Fruit fly (Drosophila melanogaster) whole organism, embryonic: Measurements from ENCODE around the gene CG7484.
A peak's percentile ranks its signal among the peaks of the same experiment; 100 is the strongest.

Experiments
- B-H2 ChIP-seq: fragments of 200-800 bp; sonication (Bioruptor generic); optimal IDR thresholded peaks from 2 replicates; lab custom pipeline; 2018; ENCODE audit warnings: missing biosample characterization, mild to moderate bottlenecking, missing genetic modification characterization
- CG10543 ChIP-seq: fragments of 200-800 bp; sonication (Bioruptor generic); optimal IDR thresholded peaks from 3 replicates; lab custom pipeline; 2017; ENCODE audit warnings: missing biosample characterization, mild to moderate bottlenecking, missing genetic modification characterization, moderate library complexity
- CG10979 ChIP-seq: fragments of 200-800 bp; sonication (Bioruptor generic); optimal IDR thresholded peaks from 2 replicates; lab custom pipeline; 2018; ENCODE audit warnings: missing biosample characterization, mild to moderate bottlenecking, missing genetic modification characterization, moderate library complexity
- CG1233 ChIP-seq: fragments of 200-800 bp; sonication (Bioruptor generic); optimal IDR thresholded peaks from 4 replicates; lab custom pipeline; 2018; ENCODE audit warnings: missing biosample characterization, mild to moderate bottlenecking, missing genetic modification characterization
- CG13624 ChIP-seq: fragments of 200-800 bp; sonication (Bioruptor generic); optimal IDR thresholded peaks from 2 replicates; lab custom pipeline; 2016; ENCODE audit warnings: missing biosample characterization, missing genetic modification characterization
- CG15514 ChIP-seq: fragments of 200-800 bp; sonication (Bioruptor generic); optimal IDR thresholded peaks from 3 replicates; lab custom pipeline; 2017; ENCODE audit warnings: missing biosample characterization, missing genetic modification characterization, mild to moderate bottlenecking, moderate library complexity, missing genetic modification reagents
- CG16779 ChIP-seq: fragments of 200-800 bp; sonication (Bioruptor generic); IDR thresholded peaks from 2 replicates; pipeline ENCODE4 v1.3.6; 2022; ENCODE audit warnings: missing biosample characterization, missing genetic modification characterization
- CG18476 ChIP-seq: fragments of 200-800 bp; sonication (Bioruptor generic); optimal IDR thresholded peaks from 2 replicates; lab custom pipeline; 2016; ENCODE audit warnings: missing biosample characterization, mild to moderate bottlenecking, missing genetic modification characterization
- CG2116 ChIP-seq: fragments of 200-800 bp; sonication (Bioruptor generic); optimal IDR thresholded peaks from 3 replicates; lab custom pipeline; 2018; ENCODE audit warnings: missing biosample characterization, mild to moderate bottlenecking, missing genetic modification characterization
- CG2712 ChIP-seq: fragments of 200-800 bp; optimal IDR thresholded peaks from 3 replicates; lab custom pipeline; 2019; ENCODE audit warnings: missing biosample characterization, mild to moderate bottlenecking, missing genetic modification characterization, moderate library complexity
- CG31224 ChIP-seq: fragments of 200-800 bp; sonication (Bioruptor generic); IDR thresholded peaks from 2 replicates; pipeline ENCODE4 v1.3.6; 2022; ENCODE audit warnings: missing biosample characterization, missing genetic modification characterization
- CG32767 ChIP-seq: fragments of 200-800 bp; sonication (Bioruptor generic); IDR thresholded peaks from 2 replicates; pipeline ENCODE4 v1.3.6; 2022; ENCODE audit warnings: missing biosample characterization, missing genetic modification characterization
- CG3847 ChIP-seq: fragments of 200-800 bp; sonication (Bioruptor generic); IDR thresholded peaks from 2 replicates; pipeline ENCODE4 v1.3.6; 2022; ENCODE audit warnings: missing biosample characterization, missing genetic modification characterization
- CG4360 ChIP-seq: fragments of 200-800 bp; sonication (Bioruptor generic); IDR thresholded peaks from 2 replicates; pipeline ENCODE4 v1.3.6; 2022; ENCODE audit warnings: missing biosample characterization, missing genetic modification characterization
- CG5245 ChIP-seq: fragments of 200-800 bp; sonication (Bioruptor generic); optimal IDR thresholded peaks from 3 replicates; lab custom pipeline; 2016; ENCODE audit warnings: missing biosample characterization, missing genetic modification characterization
- CG6654 ChIP-seq: fragments of 200-800 bp; sonication (Bioruptor generic); optimal IDR thresholded peaks from 2 replicates; lab custom pipeline; 2017; ENCODE audit warnings: missing biosample characterization, mild to moderate bottlenecking, missing genetic modification characterization
- CG7963 ChIP-seq: fragments of 200-800 bp; sonication (Bioruptor generic); IDR thresholded peaks from 3 replicates; pipeline ENCODE4 v1.3.6; 2022; ENCODE audit warnings: missing biosample characterization, missing genetic modification characterization; ENCODE audit not compliant: partially characterized antibody
- CG9797 ChIP-seq: fragments of 200-800 bp; sonication (Bioruptor generic); optimal IDR thresholded peaks from 3 replicates; lab custom pipeline; 2018; ENCODE audit warnings: missing biosample characterization, mild to moderate bottlenecking, missing genetic modification characterization
- CHES-1-like ChIP-seq: fragments of 200-800 bp; sonication (Bioruptor generic); optimal IDR thresholded peaks from 2 replicates; lab custom pipeline; 2016; ENCODE audit warnings: missing biosample characterization, missing genetic modification characterization
- Dek ChIP-seq: fragments of 200-800 bp; sonication (Bioruptor generic); optimal IDR thresholded peaks from 3 replicates; lab custom pipeline; 2019; ENCODE audit warnings: missing biosample characterization, mild to moderate bottlenecking, missing genetic modification characterization, moderate library complexity
- Doc3 ChIP-seq: fragments of 200-800 bp; sonication (Bioruptor generic); IDR thresholded peaks from 3 replicates; pipeline ENCODE4 v1.3.6; 2022; ENCODE audit warnings: missing biosample characterization, missing genetic modification characterization; ENCODE audit not compliant: partially characterized antibody
- Fer2 ChIP-seq: fragments of 200-800 bp; sonication (Bioruptor generic); optimal IDR thresholded peaks from 2 replicates; lab custom pipeline; 2018; ENCODE audit warnings: missing biosample characterization, mild to moderate bottlenecking, missing genetic modification characterization, moderate library complexity
- Hand ChIP-seq: fragments of 200-800 bp; sonication (Bioruptor generic); optimal IDR thresholded peaks from 2 replicates; lab custom pipeline; 2017; ENCODE audit warnings: mild to moderate bottlenecking, missing biosample characterization, missing genetic modification reagents, missing genetic modification characterization
- Mad ChIP-seq: fragments of 200-800 bp; sonication (Bioruptor generic); optimal IDR thresholded peaks from 2 replicates; lab custom pipeline; 2016; ENCODE audit warnings: missing biosample characterization, missing genetic modification characterization
- Mrtf ChIP-seq: fragments of 200-800 bp; sonication (Bioruptor generic); IDR thresholded peaks from 3 replicates; pipeline ENCODE4 v1.3.6; 2022; ENCODE audit warnings: missing biosample characterization, missing genetic modification characterization
- Nf-YB ChIP-seq: fragments of 200-800 bp; sonication (Bioruptor generic); optimal IDR thresholded peaks from 3 replicates; lab custom pipeline; 2019; ENCODE audit warnings: missing biosample characterization, mild to moderate bottlenecking, missing genetic modification characterization, moderate library complexity
- Poxn ChIP-seq: fragments of 200-800 bp; sonication (Bioruptor generic); IDR thresholded peaks from 2 replicates; pipeline ENCODE4 v1.3.6; 2022; ENCODE audit warnings: missing biosample characterization, missing genetic modification characterization
- Usf ChIP-seq: fragments of 200-800 bp; sonication (Bioruptor generic); optimal IDR thresholded peaks from 2 replicates; lab custom pipeline; 2017; ENCODE audit warnings: missing genotype, missing biosample characterization, missing genetic modification characterization
- amos ChIP-seq: fragments of 200-800 bp; sonication (Bioruptor generic); IDR thresholded peaks from 2 replicates; pipeline ENCODE4 v1.3.6; 2022; ENCODE audit warnings: missing biosample characterization, missing genetic modification characterization; ENCODE audit not compliant: partially characterized antibody
- ase ChIP-seq: fragments of 200-800 bp; sonication (Bioruptor generic); IDR thresholded peaks from 3 replicates; pipeline ENCODE4 v1.3.6; 2022; ENCODE audit warnings: missing biosample characterization, missing genetic modification characterization
- az2 ChIP-seq: fragments of 200-800 bp; sonication (Bioruptor generic); optimal IDR thresholded peaks from 3 replicates; lab custom pipeline; 2016; ENCODE audit warnings: missing biosample characterization, missing genetic modification characterization
- chn ChIP-seq: fragments of 200-800 bp; sonication (Bioruptor generic); optimal IDR thresholded peaks from 2 replicates; lab custom pipeline; 2016; ENCODE audit warnings: missing biosample characterization, missing genetic modification characterization
- corto ChIP-seq: fragments of 200-800 bp; sonication (Bioruptor generic); optimal IDR thresholded peaks from 2 replicates; lab custom pipeline; 2016; ENCODE audit warnings: missing biosample characterization, mild to moderate bottlenecking, missing genetic modification characterization, moderate library complexity
- cwo ChIP-seq: fragments of 200-800 bp; sonication (Bioruptor generic); optimal IDR thresholded peaks from 3 replicates; lab custom pipeline; 2017; ENCODE audit warnings: missing biosample characterization, missing genetic modification characterization, mild to moderate bottlenecking, moderate library complexity, missing genetic modification reagents
- dati ChIP-seq: fragments of 200-800 bp; sonication (Bioruptor generic); IDR thresholded peaks from 2 replicates; pipeline ENCODE4 v1.3.6; 2022; ENCODE audit warnings: missing biosample characterization, missing genetic modification characterization
- eve ChIP-seq, 2 experiments: fragments of >200 bp; optimal IDR thresholded peaks; 2 replicates each; lab custom pipeline; 2017; ENCODE audit warnings: missing biosample characterization in 2 of 2, missing genetic modification characterization in 2 of 2
- fd96Cb ChIP-seq: fragments of 200-800 bp; sonication (Bioruptor generic); optimal IDR thresholded peaks from 2 replicates; lab custom pipeline; 2018; ENCODE audit warnings: missing biosample characterization, mild to moderate bottlenecking, missing genetic modification characterization, moderate library complexity
- gem ChIP-seq: fragments of 200-800 bp; sonication (Bioruptor generic); optimal IDR thresholded peaks from 2 replicates; lab custom pipeline; 2019; ENCODE audit warnings: missing biosample characterization, mild to moderate bottlenecking, missing genetic modification characterization, moderate library complexity
- her ChIP-seq: fragments of 200-800 bp; sonication (Bioruptor generic); optimal IDR thresholded peaks from 2 replicates; lab custom pipeline; 2016; ENCODE audit warnings: missing biosample characterization, missing genetic modification characterization
- lab ChIP-seq: fragments of 200-800 bp; sonication (Bioruptor generic); optimal IDR thresholded peaks from 3 replicates; lab custom pipeline; 2017; ENCODE audit warnings: missing biosample characterization, missing genetic modification characterization, mild to moderate bottlenecking, moderate library complexity, missing genetic modification reagents
- mam ChIP-seq: fragments of 200-800 bp; sonication (Bioruptor generic); optimal IDR thresholded peaks from 3 replicates; lab custom pipeline; 2016; ENCODE audit warnings: missing biosample characterization, missing genetic modification characterization
- mirr ChIP-seq: fragments of 200-800 bp; sonication (Bioruptor generic); optimal IDR thresholded peaks from 3 replicates; lab custom pipeline; 2018; ENCODE audit warnings: missing biosample characterization, mild to moderate bottlenecking, missing genetic modification characterization
- oc ChIP-seq: fragments of 200-800 bp; sonication (Bioruptor generic); optimal IDR thresholded peaks from 2 replicates; lab custom pipeline; 2018; ENCODE audit warnings: missing biosample characterization, mild to moderate bottlenecking, missing genetic modification characterization, moderate library complexity
- schlank ChIP-seq: fragments of 200-800 bp; sonication (Bioruptor generic); optimal IDR thresholded peaks from 2 replicates; lab custom pipeline; 2018; ENCODE audit warnings: missing biosample characterization, mild to moderate bottlenecking, missing genetic modification characterization
- sens-2 ChIP-seq: fragments of 200-800 bp; sonication (Bioruptor generic); IDR thresholded peaks from 2 replicates; pipeline ENCODE4 v1.3.6; 2022; ENCODE audit warnings: missing biosample characterization, missing genetic modification characterization
- sima ChIP-seq: fragments of 200-800 bp; sonication (Bioruptor generic); optimal IDR thresholded peaks from 2 replicates; lab custom pipeline; 2016; ENCODE audit warnings: missing biosample characterization, missing genetic modification characterization
- ssp ChIP-seq: fragments of 200-800 bp; sonication (Bioruptor generic); IDR thresholded peaks from 2 replicates; pipeline ENCODE4 v1.3.6; 2022; ENCODE audit warnings: missing biosample characterization, missing genetic modification characterization
- tup ChIP-seq: fragments of 200-800 bp; sonication (Bioruptor generic); optimal IDR thresholded peaks from 2 replicates; lab custom pipeline; 2016; ENCODE audit warnings: missing biosample characterization, mild to moderate bottlenecking, missing genetic modification characterization, moderate library complexity
- unpg ChIP-seq: fragments of 200-800 bp; sonication (Bioruptor generic); optimal IDR thresholded peaks from 3 replicates; lab custom pipeline; 2018; ENCODE audit warnings: missing biosample characterization, mild to moderate bottlenecking, missing genetic modification characterization, moderate library complexity
- zfh2 ChIP-seq: fragments of 200-800 bp; sonication (Bioruptor generic); optimal IDR thresholded peaks from 2 replicates; lab custom pipeline; 2016; ENCODE audit warnings: missing biosample characterization, missing genetic modification characterization

CG7484 gene

DNA sequence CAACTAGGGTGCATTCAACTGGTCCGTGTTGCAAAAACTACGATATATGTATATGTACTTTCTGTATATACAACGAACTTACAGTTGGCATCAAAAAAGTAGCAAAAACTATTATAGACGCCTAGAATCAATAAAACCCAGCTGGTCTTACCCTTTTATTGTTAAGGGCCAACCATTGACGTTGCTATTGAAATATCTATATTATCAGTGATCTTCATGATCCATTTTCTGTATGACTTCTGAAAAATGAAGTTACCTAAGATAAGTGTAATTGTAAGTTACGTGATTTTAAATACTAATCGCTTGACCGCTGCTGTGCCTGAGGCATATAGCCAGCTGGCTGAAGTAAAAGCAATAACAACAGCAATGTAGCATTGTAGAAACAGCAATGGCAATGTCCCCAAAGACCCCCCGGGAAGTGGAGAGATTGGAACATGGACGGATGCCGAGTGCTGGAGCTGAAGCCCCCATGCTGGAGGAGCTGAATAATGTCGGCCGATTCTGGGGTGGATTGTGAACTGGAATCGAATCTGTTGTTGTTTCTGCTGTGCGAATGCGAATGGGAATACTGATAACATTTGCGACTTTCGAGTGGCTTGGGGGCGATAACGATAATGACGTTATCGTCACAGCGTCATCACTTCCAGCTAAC is 3.4 kb downstream of the CG7484 start (continued):
- TF ChIP-seq mirr, result no peak
- no peak for TF ChIP-seq CG15514 (GFP tag; lab: Kevin White, UChicago)
- TF ChIP-seq corto (GFP tag; lab: Kevin White, UChicago), result no peak
- no peak for TF ChIP-seq CG13624 (GFP tag; lab: Kevin White, UChicago)
- no peak for TF ChIP-seq Doc3 (GFP tag; lab: Robert Waterston, UW)
- TF ChIP-seq Usf (GFP tag; lab: Kevin White, UChicago), result peak; percentile 9
- no peak for TF ChIP-seq CG7963 (GFP tag; lab: Robert Waterston, UW)
- peak; percentile 38; the same call in 1 of the 2 replicates for TF ChIP-seq sens-2 (GFP tag; lab: Robert Waterston, UW)
- TF ChIP-seq tup, result no peak
- no peak for TF ChIP-seq CG32767 (GFP tag; lab: Robert Waterston, UW)
- TF ChIP-seq cwo, result no peak
- TF ChIP-seq ase (GFP tag; lab: Robert Waterston, UW), result no peak
- no peak for TF ChIP-seq CG9797 (GFP tag; lab: Kevin White, UChicago)
- no peak for TF ChIP-seq CHES-1-like
- no peak for TF ChIP-seq B-H2
- TF ChIP-seq dati, result no peak
- TF ChIP-seq zfh2, result no peak
- peak; percentile 17 for TF ChIP-seq CG18476 (GFP tag; lab: Kevin White, UChicago)
- TF ChIP-seq CG4360, result peak; percentile 30; the same call in 1 of the 2 replicates
- TF ChIP-seq CG2116 (GFP tag; lab: Kevin White, UChicago), result no peak
- TF ChIP-seq az2, result peak; percentile 32
- TF ChIP-seq oc, result no peak
- TF ChIP-seq CG16779 (GFP tag; lab: Robert Waterston, UW), result no peak
- TF ChIP-seq unpg (GFP tag; lab: Kevin White, UChicago), result peak; percentile 60
- peak; percentile 48 for TF ChIP-seq fd96Cb (tag; lab: Kevin White, UChicago)
- no peak for TF ChIP-seq Poxn (GFP tag; lab: Robert Waterston, UW)
- no peak for TF ChIP-seq CG10543 (GFP tag; lab: Kevin White, UChicago)
- no peak for TF ChIP-seq Mrtf (GFP tag; lab: Robert Waterston, UW)
- TF ChIP-seq Nf-YB (GFP tag; lab: Kevin White, UChicago), result no peak
- no peak for TF ChIP-seq her
- peak in 1 of 2 experiments; percentile 45 for TF ChIP-seq eve (GFP tag; optimal IDR thresholded peaks at IDR 0.05; lab: Kevin White, UChicago)
- peak; percentile 49 for TF ChIP-seq CG2712 (tag; lab: Kevin White, UChicago)
- no peak for TF ChIP-seq CG5245 (GFP tag; lab: Kevin White, UChicago)
- no peak for TF ChIP-seq Mad (GFP tag; lab: Kevin White, UChicago)
- TF ChIP-seq Fer2 (tag; lab: Kevin White, UChicago), result no peak
- peak; percentile 38 for TF ChIP-seq Hand (GFP tag; lab: Kevin White, UChicago)
- TF ChIP-seq CG6654, result peak; percentile 17
- TF ChIP-seq CG31224 (GFP tag; lab: Robert Waterston, UW), result no peak
- peak; percentile 73 for TF ChIP-seq gem (tag; lab: Kevin White, UChicago)
- TF ChIP-seq chn (GFP tag; lab: Kevin White, UChicago), result peak; percentile 13
- TF ChIP-seq CG10979, result peak; percentile 58
- no peak; the same call in 1 of the 2 replicates for TF ChIP-seq amos
- no peak for TF ChIP-seq ssp
- no peak for TF ChIP-seq CG1233 (GFP tag; lab: Kevin White, UChicago)
- no peak for TF ChIP-seq Dek (tag; lab: Kevin White, UChicago)
- no peak for TF ChIP-seq sima (GFP tag; lab: Kevin White, UChicago)
- no peak for TF ChIP-seq CG3847 (GFP tag; lab: Robert Waterston, UW)
- TF ChIP-seq lab, result peak; percentile 63
- TF ChIP-seq mam (GFP tag; lab: Kevin White, UChicago), result peak; percentile 16
- TF ChIP-seq schlank (tag; lab: Kevin White, UChicago), result no peak
